Worm (Caenorhabditis elegans) whole organism, L4/young adult: ENCODE results near the gene trap-3.

ENCODE experiments used
- W03F9.2 ChIP-seq: fragments of 150-350 bp; optimal IDR thresholded peaks from 2 replicates; lab custom pipeline; 2014; ENCODE audit warnings: missing biosample characterization, missing genetic modification characterization
- dao-5 ChIP-seq: sonication (generic microtip); optimal IDR thresholded peaks from 2 replicates; lab custom pipeline; 2016; ENCODE audit warnings: missing genotype, missing genetic modification characterization, moderate library complexity, missing compliant biosample characterization
- him-1 ChIP-seq: sonication (generic microtip); optimal IDR thresholded peaks from 2 replicates; lab custom pipeline; 2016; ENCODE audit warnings: missing genotype, missing genetic modification reagents, missing genetic modification characterization, missing compliant biosample characterization

DNA sequence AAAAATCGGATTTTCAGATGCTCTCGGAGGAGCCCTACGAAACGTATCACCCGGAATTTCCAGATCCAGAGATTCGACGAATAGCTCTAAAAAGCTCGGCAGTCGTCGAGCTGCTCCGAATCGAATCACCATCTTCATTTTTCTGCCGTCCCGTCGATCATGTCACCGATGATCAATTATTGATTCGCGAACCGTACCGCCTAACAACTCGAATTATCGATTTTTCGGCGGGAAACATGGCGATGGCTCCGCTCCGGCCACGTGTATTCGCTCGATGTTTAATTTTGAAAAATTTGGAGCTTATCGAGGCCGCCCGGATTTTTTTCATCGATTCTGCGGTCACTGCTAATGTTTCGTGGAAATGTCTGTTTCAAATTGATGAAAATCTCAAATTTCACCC lies 1.6 kb downstream of the trap-3 start, which contains the start of gene eri-5:
- TF ChIP-seq him-1 (no peak), W03F9.2 (no peak), dao-5 (no peak)
